Worm (Caenorhabditis elegans) whole organism, L4/young adult: ENCODE measurements around the gene ndua-7.

ENCODE experiments used
- W03F9.2 ChIP-seq: fragments of 150-350 bp; optimal IDR thresholded peaks from 2 replicates; lab custom pipeline; 2014; ENCODE audit warnings: missing biosample characterization, missing genetic modification characterization
- dao-5 ChIP-seq: sonication (generic microtip); optimal IDR thresholded peaks from 2 replicates; lab custom pipeline; 2016; ENCODE audit warnings: missing genotype, missing genetic modification characterization, moderate library complexity, missing compliant biosample characterization
- him-1 ChIP-seq: sonication (generic microtip); optimal IDR thresholded peaks from 2 replicates; lab custom pipeline; 2016; ENCODE audit warnings: missing genotype, missing genetic modification reagents, missing genetic modification characterization, missing compliant biosample characterization

DNA sequence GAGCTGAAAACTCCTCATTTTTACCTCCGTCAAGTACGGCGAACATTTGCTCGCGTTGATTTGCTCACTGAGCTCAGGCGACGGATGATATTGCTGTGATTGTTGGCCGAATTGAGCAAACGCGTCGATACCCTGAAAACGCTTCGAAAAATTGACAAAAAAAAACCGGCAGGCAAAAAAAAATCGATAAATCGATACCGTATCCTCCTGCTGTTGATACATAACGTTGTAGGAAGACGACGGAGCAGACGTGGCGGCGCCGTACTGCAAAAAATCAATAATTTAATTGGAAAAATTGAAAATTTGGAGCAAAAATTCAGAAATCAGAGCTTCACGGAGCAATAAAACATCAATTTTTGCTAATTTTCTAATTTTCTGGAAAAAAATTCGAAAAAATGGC is 39.6 kb downstream of the ndua-7 start:
- TF ChIP-seq W03F9.2 (no peak), him-1 (tag; lab: Kevin White, UChicago) (no peak), dao-5 (tag; lab: Kevin White, UChicago) (no peak)
